Worm (Caenorhabditis elegans) whole organism, young adult: ENCODE measurements around the gene psme-3.

Experiments
- B0019.2 ChIP-seq: fragments of 200-800 bp; sonication (Bioruptor generic); conservative IDR thresholded peaks from 2 replicates; pipeline ENCODE4 v1.3.6; 2022; ENCODE audit warnings: missing genetic modification reagents, missing genetic modification characterization, missing compliant biosample characterization
- C06A6.2 ChIP-seq: fragments of 200-800 bp; sonication (Bioruptor generic); conservative IDR thresholded peaks from 2 replicates; pipeline ENCODE4 v1.3.6; 2022; ENCODE audit warnings: missing genetic modification characterization, missing compliant biosample characterization
- F37B4.10 ChIP-seq: fragments of 200-800 bp; sonication (Bioruptor generic); IDR thresholded peaks from 2 replicates; pipeline ENCODE4 v1.3.6; 2022; ENCODE audit warnings: missing genetic modification characterization, missing compliant biosample characterization
- K12H6.12 ChIP-seq: fragments of 200-800 bp; sonication (Bioruptor generic); optimal IDR thresholded peaks from 2 replicates; lab custom pipeline; 2018; ENCODE audit warnings: mild to moderate bottlenecking, missing genetic modification characterization, missing compliant biosample characterization
- T26A5.8 ChIP-seq: sonication (generic microtip); optimal IDR thresholded peaks from 2 replicates; lab custom pipeline; 2016; ENCODE audit warnings: missing genetic modification characterization, missing compliant biosample characterization
- Y53F4B.3 ChIP-seq: fragments of 200-800 bp; sonication (Bioruptor generic); IDR thresholded peaks from 2 replicates; pipeline ENCODE4 v1.3.6; 2022; ENCODE audit warnings: missing genetic modification reagents, missing genetic modification characterization, missing compliant biosample characterization
- Y95B8A.8 ChIP-seq: fragments of 200-800 bp; sonication (Bioruptor generic); IDR thresholded peaks from 2 replicates; pipeline ENCODE4 v1.3.6; 2022; ENCODE audit warnings: missing genetic modification reagents, missing genetic modification characterization, missing compliant biosample characterization
- akir-1 ChIP-seq: fragments of 200-800 bp; sonication (Bioruptor generic); optimal IDR thresholded peaks from 2 replicates; lab custom pipeline; 2018; ENCODE audit warnings: mild to moderate bottlenecking, missing genetic modification characterization, moderate library complexity, missing compliant biosample characterization
- ama-1 ChIP-seq, 3 experiments: fragments of 150-350 bp in 1 of 3; sonication (generic microtip) in 2 of 3; optimal IDR thresholded peaks; 2 replicates each; lab custom pipeline; 2014 to 2018; ENCODE audit warnings: missing biosample characterization in 2 of 3, missing genetic modification characterization in 2 of 3, missing genetic modification reagents in 2 of 3
- attf-6 ChIP-seq: fragments of 200-800 bp; sonication (Bioruptor generic); IDR thresholded peaks from 2 replicates; pipeline ENCODE4 v1.3.6; 2022; ENCODE audit warnings: missing genetic modification reagents, missing genetic modification characterization, missing compliant biosample characterization
- bed-2 ChIP-seq: fragments of 200-800 bp; sonication (Bioruptor generic); IDR thresholded peaks from 2 replicates; pipeline ENCODE4 v1.3.6; 2022; ENCODE audit warnings: missing genetic modification reagents, missing genetic modification characterization, missing compliant biosample characterization
- ccch-3 ChIP-seq: fragments of 200-800 bp; sonication (Bioruptor generic); optimal IDR thresholded peaks from 2 replicates; lab custom pipeline; 2018; ENCODE audit warnings: mild to moderate bottlenecking, missing genetic modification characterization, missing compliant biosample characterization
- cebp-2 ChIP-seq: fragments of 200-800 bp; sonication (Bioruptor generic); IDR thresholded peaks from 2 replicates; pipeline ENCODE4 v1.3.6; 2022; ENCODE audit warnings: missing genetic modification characterization, missing compliant biosample characterization
- die-1 ChIP-seq: sonication (generic microtip); optimal IDR thresholded peaks from 2 replicates; lab custom pipeline; 2016; ENCODE audit warnings: missing genotype, mild to moderate bottlenecking, missing genetic modification characterization, missing compliant biosample characterization
- dox-1 ChIP-seq: fragments of 200-800 bp; sonication (Bioruptor generic); IDR thresholded peaks from 2 replicates; pipeline ENCODE4 v1.3.6; 2022; ENCODE audit warnings: missing genetic modification reagents, missing genetic modification characterization, missing compliant biosample characterization
- egrh-3 ChIP-seq: fragments of 200-800 bp; sonication (Bioruptor generic); IDR thresholded peaks from 2 replicates; pipeline ENCODE4 v1.3.6; 2022; ENCODE audit warnings: missing genetic modification reagents, missing genetic modification characterization, missing compliant biosample characterization
- ekl-4 ChIP-seq: fragments of 200-800 bp; sonication (Bioruptor generic); IDR thresholded peaks from 2 replicates; pipeline ENCODE4 v1.3.6; 2022; ENCODE audit warnings: missing genetic modification reagents, missing genetic modification characterization, missing compliant biosample characterization
- fkh-3 ChIP-seq: sonication (generic microtip); optimal IDR thresholded peaks from 2 replicates; lab custom pipeline; 2016; ENCODE audit warnings: mild to moderate bottlenecking, missing genetic modification characterization, missing compliant biosample characterization
- hlh-12 ChIP-seq: sonication (generic microtip); optimal IDR thresholded peaks from 2 replicates; lab custom pipeline; 2016; ENCODE audit warnings: missing genetic modification characterization, missing compliant biosample characterization
- hmg-1.2 ChIP-seq: fragments of 200-800 bp; sonication (Bioruptor generic); IDR thresholded peaks from 2 replicates; pipeline ENCODE4 v1.3.6; 2022; ENCODE audit warnings: missing genetic modification reagents, missing genetic modification characterization, missing compliant biosample characterization
- lag-1 ChIP-seq: fragments of 200-800 bp; sonication (Bioruptor generic); IDR thresholded peaks from 2 replicates; pipeline ENCODE4 v1.3.6; 2022; ENCODE audit warnings: missing genetic modification reagents, missing genetic modification characterization, missing compliant biosample characterization
- let-526 ChIP-seq: fragments of 200-800 bp; sonication (Bioruptor generic); IDR thresholded peaks from 2 replicates; pipeline ENCODE4 v1.3.6; 2022; ENCODE audit warnings: missing genetic modification reagents, missing genetic modification characterization, missing compliant biosample characterization
- let-607 ChIP-seq, 2 experiments: fragments of 200-800 bp in 1 of 2; sonication (Bioruptor generic) in 1 of 2; sonication (generic microtip) in 1 of 2; optimal IDR thresholded peaks; 2 replicates each; lab custom pipeline; 2016 to 2018; ENCODE audit warnings: mild to moderate bottlenecking in 2 of 2, missing compliant biosample characterization in 2 of 2, missing genetic modification characterization in 2 of 2, moderate library complexity in 2 of 2, missing genotype in 1 of 2
- lsl-1 ChIP-seq: fragments of 200-800 bp; sonication (Bioruptor generic); optimal IDR thresholded peaks from 2 replicates; lab custom pipeline; 2018; ENCODE audit warnings: mild to moderate bottlenecking, missing genetic modification characterization, moderate library complexity, missing compliant biosample characterization
- madf-3 ChIP-seq: fragments of 200-800 bp; sonication (Bioruptor generic); IDR thresholded peaks from 2 replicates; pipeline ENCODE4 v1.3.6; 2022; ENCODE audit warnings: missing genetic modification reagents, missing genetic modification characterization, missing compliant biosample characterization
- mcd-1 ChIP-seq: fragments of 200-800 bp; sonication (Bioruptor generic); IDR thresholded peaks from 2 replicates; pipeline ENCODE4 v1.3.6; 2022; ENCODE audit warnings: missing genetic modification reagents, missing genetic modification characterization, missing compliant biosample characterization
- mel-28 ChIP-seq: sonication (generic microtip); optimal IDR thresholded peaks from 2 replicates; lab custom pipeline; 2016; ENCODE audit warnings: borderline replicate concordance, mild to moderate bottlenecking, missing genetic modification characterization, missing compliant biosample characterization
- rcor-1 ChIP-seq: fragments of 200-800 bp; sonication (Bioruptor generic); IDR thresholded peaks from 2 replicates; pipeline ENCODE4 v1.3.6; 2022; ENCODE audit warnings: missing genetic modification reagents, missing genetic modification characterization, missing compliant biosample characterization
- snpc-1.3 ChIP-seq: sonication (generic microtip); optimal IDR thresholded peaks from 2 replicates; lab custom pipeline; 2017; ENCODE audit warnings: missing genetic modification characterization, mild to moderate bottlenecking, missing compliant biosample characterization, antibody characterized with exemption, moderate library complexity, missing genotype, missing genetic modification reagents; ENCODE audit not compliant: insufficient read depth
- xnd-1 ChIP-seq: sonication (generic microtip); optimal IDR thresholded peaks from 2 replicates; lab custom pipeline; 2016; ENCODE audit warnings: missing genotype, missing genetic modification reagents, missing genetic modification characterization, missing compliant biosample characterization
- zfh-2 ChIP-seq: fragments of 200-800 bp; sonication (Bioruptor generic); conservative IDR thresholded peaks from 2 replicates; pipeline ENCODE4 v1.3.6; 2022; ENCODE audit warnings: missing genetic modification reagents, missing genetic modification characterization, missing compliant biosample characterization
- zim-3 ChIP-seq: sonication (generic microtip); optimal IDR thresholded peaks from 2 replicates; lab custom pipeline; 2017; ENCODE audit warnings: mild to moderate bottlenecking, missing genetic modification characterization, moderate library complexity, missing compliant biosample characterization
- ztf-22 ChIP-seq: fragments of 200-800 bp; sonication (Bioruptor generic); optimal IDR thresholded peaks from 2 replicates; lab custom pipeline; 2018; ENCODE audit warnings: mild to moderate bottlenecking, missing genetic modification characterization, moderate library complexity, missing compliant biosample characterization
- ztf-26 ChIP-seq: sonication (generic microtip); optimal IDR thresholded peaks from 2 replicates; lab custom pipeline; 2017; ENCODE audit warnings: missing genetic modification characterization, missing compliant biosample characterization

The psme-3 gene

ce11 chrIII:11609568-11609967 is 41.6 kb downstream of the psme-3 start, which contains the start of gene Y66D12A.30:
TSS of gene Y66D12A.30 (plus strand) at chrIII:11609868.
- TF ChIP-seq dox-1 (GFP tag; lab: Robert Waterston, UW) (no peak), zim-3 (tag; lab: Kevin White, UChicago) (no peak), xnd-1 (no peak), F37B4.10 (no peak), hmg-1.2 (GFP tag; lab: Robert Waterston, UW) (peak; percentile 63), rcor-1 (no peak)

ce11 chrIII:11611618-11612247 is 43.8 kb downstream of the psme-3 start:
- TF ChIP-seq egrh-3 (peak; percentile 99), xnd-1 (no peak), let-526 (GFP tag; lab: Robert Waterston, UW) (no peak), ztf-26 (tag; lab: Kevin White, UChicago) (no peak), F37B4.10 (0 out of 2 replicates have a peak, but pooled peaks have one; percentile 20), bed-2 (0 out of 2 replicates have a peak, but pooled peaks have one; percentile 28), ccch-3 (no peak), madf-3 (no peak), zfh-2 (GFP tag; lab: Robert Waterston, UW) (peak; percentile 90), lag-1 (GFP tag; lab: Robert Waterston, UW) (no peak), mcd-1 (peak; percentile 54; the same call in 1 of the 2 replicates)
- TF ChIP-seq, all 124 proteins: peak for 5

ce11 chrIII:11612371-11612770 is 44.4 kb downstream of the psme-3 start, which contains the start of the genes Y66A7A.9 and Y66A7A.4:
TSS of gene Y66A7A.9 (minus strand) at chrIII:11612471.
TSS of gene Y66A7A.4 (plus strand) at chrIII:11612607.
- TF ChIP-seq B0019.2 (no peak), C06A6.2 (GFP tag; lab: Robert Waterston, UW) (no peak), attf-6 (GFP tag; lab: Robert Waterston, UW) (no peak), dox-1 (GFP tag; lab: Robert Waterston, UW) (no peak), hlh-12 (no peak), T26A5.8 (no peak), ztf-22 (GFP tag; lab: Kevin White, UChicago) (no peak), Y53F4B.3 (GFP tag; lab: Robert Waterston, UW) (no peak), die-1 (no peak)
- TF ChIP-seq, all 124 proteins: peak for 0

ce11 chrIII:11614874-11615273 is 46.9 kb downstream of the psme-3 start:
- TF ChIP-seq ama-1 (optimal IDR thresholded peaks at IDR 0.05; lab: Kevin White, UChicago), result no peak
- no peak for TF ChIP-seq ama-1 (GFP tag; optimal IDR thresholded peaks at IDR 0.05; lab: Kevin White, UChicago)
- TF ChIP-seq lsl-1 (GFP tag; lab: Kevin White, UChicago), result no peak
- no peak for TF ChIP-seq let-607 (tag; optimal IDR thresholded peaks at IDR 0.05; lab: Kevin White, UChicago)
- no peak for TF ChIP-seq K12H6.12 (tag; lab: Kevin White, UChicago)
- TF ChIP-seq fkh-3 (tag; lab: Kevin White, UChicago), result no peak
- no peak for TF ChIP-seq T26A5.8
- TF ChIP-seq ekl-4, result no peak
- no peak for TF ChIP-seq akir-1 (GFP tag; lab: Kevin White, UChicago)
- no peak for TF ChIP-seq snpc-1.3 (tag; lab: Kevin White, UChicago)
- TF ChIP-seq Y95B8A.8 (GFP tag; lab: Robert Waterston, UW), result no peak
- TF ChIP-seq cebp-2 (GFP tag; lab: Robert Waterston, UW), result no peak
- TF ChIP-seq mel-28, result no peak
